Worm (Caenorhabditis elegans) whole organism, L1 larva: Measurements from ENCODE around the gene cec-1.

Experiments used
- aha-1 ChIP-seq: fragments of 150-350 bp; optimal IDR thresholded peaks from 2 replicates; lab custom pipeline; 2014; ENCODE audit warnings: missing biosample characterization, missing genetic modification characterization
- ama-1 ChIP-seq: fragments of 150-350 bp; optimal IDR thresholded peaks from 2 replicates; lab custom pipeline; 2014
- blmp-1 ChIP-seq: fragments of 150-350 bp; optimal IDR thresholded peaks from 2 replicates; lab custom pipeline; 2014; ENCODE audit warnings: missing biosample characterization, missing genetic modification characterization
- ceh-88 ChIP-seq: fragments of 200-800 bp; sonication (Bioruptor generic); IDR thresholded peaks from 2 replicates; pipeline ENCODE4 v1.3.6; 2022; ENCODE audit warnings: missing genetic modification characterization, missing compliant biosample characterization
- elt-2 ChIP-seq: sonication (generic microtip); optimal IDR thresholded peaks from 2 replicates; lab custom pipeline; 2016; ENCODE audit warnings: missing genetic modification characterization, mild to moderate bottlenecking, inconsistent platforms, missing compliant biosample characterization, missing genetic modification reagents
- fkh-10 ChIP-seq: sonication (generic microtip); optimal IDR thresholded peaks from 2 replicates; lab custom pipeline; 2017; ENCODE audit warnings: missing biosample characterization, missing genetic modification reagents, missing genetic modification characterization
- nhr-20 ChIP-seq: sonication (generic microtip); optimal IDR thresholded peaks from 2 replicates; lab custom pipeline; 2016; ENCODE audit warnings: mild to moderate bottlenecking, missing genetic modification characterization, missing compliant biosample characterization
- nhr-71 ChIP-seq: sonication (generic microtip); optimal IDR thresholded peaks from 2 replicates; lab custom pipeline; 2016; ENCODE audit warnings: mild to moderate bottlenecking, missing genetic modification characterization, moderate library complexity, missing compliant biosample characterization
- pqm-1 ChIP-seq: sonication (generic microtip); optimal IDR thresholded peaks from 3 replicates; lab custom pipeline; 2017; ENCODE audit warnings: missing biosample characterization, missing genetic modification characterization
- rnt-1 ChIP-seq: sonication (generic microtip); optimal IDR thresholded peaks from 2 replicates; lab custom pipeline; 2016; ENCODE audit warnings: mild to moderate bottlenecking, missing genetic modification characterization, moderate library complexity, missing compliant biosample characterization
- unc-130 ChIP-seq: fragments of 150-350 bp; optimal IDR thresholded peaks from 2 replicates; lab custom pipeline; 2017; ENCODE audit warnings: missing biosample characterization, missing genetic modification characterization, inconsistent platforms
- unc-62 ChIP-seq: fragments of 150-350 bp; optimal IDR thresholded peaks from 2 replicates; lab custom pipeline; 2014; ENCODE audit warnings: missing biosample characterization, missing genetic modification reagents, missing genetic modification characterization
- ztf-11 ChIP-seq, 2 experiments: sonication (generic microtip); optimal IDR thresholded peaks; 2 replicates each; lab custom pipeline; 2016 to 2017; ENCODE audit warnings: missing genetic modification characterization in 2 of 2, missing biosample characterization in 1 of 2, missing compliant biosample characterization in 1 of 2
- ztf-4 ChIP-seq: fragments of 150-350 bp; optimal IDR thresholded peaks from 2 replicates; lab custom pipeline; 2014; ENCODE audit warnings: missing biosample characterization, missing genetic modification characterization

DNA sequence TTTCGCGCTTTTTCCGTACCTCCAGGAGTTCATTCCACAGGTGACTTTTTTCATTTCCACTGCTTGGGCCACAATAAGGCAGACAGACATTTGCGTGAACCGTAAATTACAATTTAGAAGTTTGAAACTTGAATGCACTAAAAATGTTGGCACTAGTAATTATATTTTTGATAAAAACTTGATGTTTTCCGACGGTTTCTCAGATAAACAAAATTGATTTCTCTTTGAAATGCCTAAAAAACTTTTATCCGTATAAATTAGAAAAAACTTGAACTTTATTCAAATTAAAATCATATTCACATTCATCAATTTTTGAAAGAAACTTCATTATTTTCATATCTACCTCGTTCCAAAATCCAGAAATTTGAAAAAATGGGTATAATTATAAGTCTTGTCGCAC is 30.4 kb upstream of the cec-1 start, which contains the start of gene ZK353.3:
- TF ChIP-seq pqm-1 (tag; lab: Kevin White, UChicago) (no peak), ama-1 (no peak), elt-2 (tag; lab: Kevin White, UChicago) (no peak), blmp-1 (tag; lab: Kevin White, UChicago) (no peak), ztf-4 (tag; lab: Kevin White, UChicago) (no peak), fkh-10 (GFP tag; lab: Kevin White, UChicago) (no peak), ztf-11 (tag; optimal IDR thresholded peaks at IDR 0.05; lab: Kevin White, UChicago) (no peak), rnt-1 (tag; lab: Kevin White, UChicago) (no peak), nhr-20 (tag; lab: Kevin White, UChicago) (no peak), aha-1 (tag; lab: Kevin White, UChicago) (no peak), unc-62 (GFP tag; lab: Kevin White, UChicago) (no peak), nhr-71 (tag; lab: Kevin White, UChicago) (no peak), unc-130 (tag; lab: Kevin White, UChicago) (no peak), ceh-88 (no peak)
